Worm (Caenorhabditis elegans) whole organism, L1 larva: ENCODE data around the gene ZK1320.2.

Experiments
- C04F5.9 ChIP-seq: sonication (generic microtip); optimal IDR thresholded peaks from 2 replicates; lab custom pipeline; 2016; ENCODE audit warnings: missing genetic modification characterization, missing compliant biosample characterization
- C16A3.4 ChIP-seq: fragments of 150-350 bp; optimal IDR thresholded peaks from 2 replicates; lab custom pipeline; 2014; ENCODE audit warnings: missing biosample characterization, missing genetic modification characterization
- C34B4.2 ChIP-seq: sonication (generic microtip); optimal IDR thresholded peaks from 2 replicates; lab custom pipeline; 2017; ENCODE audit warnings: mild to moderate bottlenecking, missing genetic modification characterization, missing compliant biosample characterization
- aha-1 ChIP-seq: fragments of 150-350 bp; optimal IDR thresholded peaks from 2 replicates; lab custom pipeline; 2014; ENCODE audit warnings: missing biosample characterization, missing genetic modification characterization
- aly-2 ChIP-seq: fragments of 150-350 bp; optimal IDR thresholded peaks from 2 replicates; lab custom pipeline; 2014; ENCODE audit warnings: missing biosample characterization, missing genetic modification characterization
- ama-1 ChIP-seq: fragments of 150-350 bp; optimal IDR thresholded peaks from 2 replicates; lab custom pipeline; 2014
- blmp-1 ChIP-seq: fragments of 150-350 bp; optimal IDR thresholded peaks from 2 replicates; lab custom pipeline; 2014; ENCODE audit warnings: missing biosample characterization, missing genetic modification characterization
- ceh-82 ChIP-seq, 3 experiments: fragments of 150-350 bp in 1 of 3; sonication (generic microtip) in 2 of 3; optimal IDR thresholded peaks; 2 replicates each; lab custom pipeline; 2014 to 2017; ENCODE audit warnings: missing biosample characterization in 3 of 3, missing genetic modification characterization in 3 of 3
- ceh-88 ChIP-seq: fragments of 200-800 bp; sonication (Bioruptor generic); IDR thresholded peaks from 2 replicates; pipeline ENCODE4 v1.3.6; 2022; ENCODE audit warnings: missing genetic modification characterization, missing compliant biosample characterization
- dsc-1 ChIP-seq: sonication (generic microtip); optimal IDR thresholded peaks from 2 replicates; lab custom pipeline; 2016; ENCODE audit warnings: mild to moderate bottlenecking, missing genetic modification characterization, missing compliant biosample characterization
- efl-3 ChIP-seq: fragments of 200-800 bp; sonication (Bioruptor generic); optimal IDR thresholded peaks from 2 replicates; lab custom pipeline; 2018; ENCODE audit warnings: mild to moderate bottlenecking, missing genetic modification characterization, missing compliant biosample characterization
- egl-13 ChIP-seq: sonication (generic microtip); optimal IDR thresholded peaks from 2 replicates; lab custom pipeline; 2016; ENCODE audit warnings: missing genotype, missing genetic modification reagents, missing genetic modification characterization, missing compliant biosample characterization
- elt-2 ChIP-seq: sonication (generic microtip); optimal IDR thresholded peaks from 2 replicates; lab custom pipeline; 2016; ENCODE audit warnings: missing genetic modification characterization, mild to moderate bottlenecking, inconsistent platforms, missing compliant biosample characterization, missing genetic modification reagents
- elt-3 ChIP-seq, 6 experiments: fragments of 150-350 bp in 1 of 6; sonication (generic microtip); optimal IDR thresholded peaks; 2 replicates each; lab custom pipeline; 2017 to 2018; ENCODE audit warnings: missing biosample characterization in 6 of 6, missing genetic modification characterization in 6 of 6, inconsistent platforms in 1 of 6
- fkh-4 ChIP-seq: sonication (generic microtip); optimal IDR thresholded peaks from 2 replicates; lab custom pipeline; 2016; ENCODE audit warnings: missing compliant biosample characterization, missing genetic modification characterization, borderline replicate concordance
- fkh-8 ChIP-seq: sonication (generic microtip); optimal IDR thresholded peaks from 2 replicates; lab custom pipeline; 2016; ENCODE audit warnings: mild to moderate bottlenecking, missing genetic modification characterization, missing compliant biosample characterization
- grh-1 ChIP-seq: fragments of 200-800 bp; sonication (Bioruptor generic); IDR thresholded peaks from 2 replicates; pipeline ENCODE4 v1.3.6; 2022; ENCODE audit warnings: missing genetic modification reagents, missing genetic modification characterization, missing compliant biosample characterization
- hlh-17 ChIP-seq: fragments of 200-800 bp; sonication (Bioruptor generic); optimal IDR thresholded peaks from 2 replicates; lab custom pipeline; 2018; ENCODE audit warnings: missing genetic modification characterization, mild to moderate bottlenecking, missing compliant biosample characterization, moderate library complexity, borderline replicate concordance
- irx-1 ChIP-seq: sonication (generic microtip); optimal IDR thresholded peaks from 2 replicates; lab custom pipeline; 2016; ENCODE audit warnings: missing genetic modification characterization, missing compliant biosample characterization
- isw-1 ChIP-seq: fragments of 200-800 bp; sonication (Bioruptor generic); IDR thresholded peaks from 2 replicates; pipeline ENCODE4 v1.3.6; 2022; ENCODE audit warnings: missing genetic modification characterization, missing compliant biosample characterization
- jun-1 ChIP-seq: fragments of 150-350 bp; optimal IDR thresholded peaks from 2 replicates; lab custom pipeline; 2014; ENCODE audit warnings: missing biosample characterization, missing genetic modification reagents, missing genetic modification characterization
- lin-14 ChIP-seq: fragments of 200-800 bp; sonication (Bioruptor generic); optimal IDR thresholded peaks from 2 replicates; lab custom pipeline; 2018; ENCODE audit warnings: mild to moderate bottlenecking, missing genetic modification characterization, moderate library complexity, missing compliant biosample characterization
- lin-35 ChIP-seq, 2 experiments: fragments of 150-350 bp; optimal IDR thresholded peaks; 2 replicates each; lab custom pipeline; 2014; ENCODE audit warnings: missing biosample characterization in 2 of 2, missing genetic modification characterization in 2 of 2, missing genetic modification reagents in 2 of 2
- lin-39 ChIP-seq: fragments of 150-350 bp; optimal IDR thresholded peaks from 2 replicates; lab custom pipeline; 2014; ENCODE audit warnings: missing biosample characterization, missing genetic modification reagents, missing genetic modification characterization
- lir-3 ChIP-seq: sonication (generic microtip); optimal IDR thresholded peaks from 2 replicates; lab custom pipeline; 2016; ENCODE audit warnings: mild to moderate bottlenecking, missing genetic modification characterization, moderate library complexity, missing compliant biosample characterization; ENCODE audit not compliant: poor library complexity
- mab-9 ChIP-seq: fragments of 200-800 bp; sonication (Bioruptor generic); IDR thresholded peaks from 2 replicates; pipeline ENCODE4 v1.3.6; 2022; ENCODE audit warnings: missing genetic modification reagents, missing genetic modification characterization, missing compliant biosample characterization
- mdl-1 ChIP-seq, 2 experiments: fragments of 150-350 bp; optimal IDR thresholded peaks; 2 replicates each; lab custom pipeline; 2014 to 2017; ENCODE audit warnings: missing biosample characterization in 2 of 2, missing genetic modification characterization in 2 of 2, inconsistent platforms in 1 of 2
- mep-1 ChIP-seq: fragments of 150-350 bp; optimal IDR thresholded peaks from 2 replicates; lab custom pipeline; 2014; ENCODE audit warnings: missing biosample characterization, missing genetic modification characterization
- nhr-11 ChIP-seq: fragments of 150-350 bp; optimal IDR thresholded peaks from 2 replicates; lab custom pipeline; 2014; ENCODE audit warnings: missing biosample characterization, missing genetic modification characterization
- nhr-19 ChIP-seq: fragments of 200-800 bp; sonication (Bioruptor generic); conservative IDR thresholded peaks from 2 replicates; pipeline ENCODE4 v1.3.6; 2022; ENCODE audit warnings: missing genetic modification characterization, missing compliant biosample characterization
- nhr-47 ChIP-seq: sonication (generic microtip); optimal IDR thresholded peaks from 2 replicates; lab custom pipeline; 2016; ENCODE audit warnings: mild to moderate bottlenecking, missing genetic modification characterization, moderate library complexity, missing compliant biosample characterization
- nhr-71 ChIP-seq: sonication (generic microtip); optimal IDR thresholded peaks from 2 replicates; lab custom pipeline; 2016; ENCODE audit warnings: mild to moderate bottlenecking, missing genetic modification characterization, moderate library complexity, missing compliant biosample characterization
- nhr-76 ChIP-seq: sonication (generic microtip); optimal IDR thresholded peaks from 2 replicates; lab custom pipeline; 2017; ENCODE audit warnings: missing biosample characterization, missing genetic modification characterization
- nhr-77 ChIP-seq: fragments of 150-350 bp; optimal IDR thresholded peaks from 2 replicates; lab custom pipeline; 2014; ENCODE audit warnings: missing biosample characterization, missing genetic modification characterization
- nhr-85 ChIP-seq: sonication (generic microtip); peaks from one replicate; lab custom pipeline; 2016; ENCODE audit warnings: missing genetic modification characterization, inconsistent platforms, missing compliant biosample characterization
- nhr-90 ChIP-seq: sonication (generic microtip); optimal IDR thresholded peaks from 2 replicates; lab custom pipeline; 2016; ENCODE audit warnings: mild to moderate bottlenecking, missing genetic modification characterization, missing compliant biosample characterization; ENCODE audit not compliant: poor library complexity
- pqm-1 ChIP-seq: sonication (generic microtip); optimal IDR thresholded peaks from 3 replicates; lab custom pipeline; 2017; ENCODE audit warnings: missing biosample characterization, missing genetic modification characterization
- rnt-1 ChIP-seq: sonication (generic microtip); optimal IDR thresholded peaks from 2 replicates; lab custom pipeline; 2016; ENCODE audit warnings: mild to moderate bottlenecking, missing genetic modification characterization, moderate library complexity, missing compliant biosample characterization
- skn-1 ChIP-seq: fragments of 150-350 bp; optimal IDR thresholded peaks from 2 replicates; lab custom pipeline; 2014; ENCODE audit warnings: missing biosample characterization, missing genetic modification characterization
- snu-23 ChIP-seq: sonication (generic microtip); optimal IDR thresholded peaks from 2 replicates; lab custom pipeline; 2016; ENCODE audit warnings: missing genetic modification characterization, missing compliant biosample characterization
- sptf-1 ChIP-seq: fragments of 150-350 bp; optimal IDR thresholded peaks from 2 replicates; lab custom pipeline; 2014; ENCODE audit warnings: missing biosample characterization, missing genetic modification characterization
- sup-37 ChIP-seq: fragments of 200-800 bp; sonication (Bioruptor generic); optimal IDR thresholded peaks from 2 replicates; lab custom pipeline; 2018; ENCODE audit warnings: mild to moderate bottlenecking, missing genetic modification characterization, missing compliant biosample characterization
- tbx-2 ChIP-seq: sonication (generic microtip); optimal IDR thresholded peaks from 2 replicates; lab custom pipeline; 2016; ENCODE audit warnings: missing genetic modification characterization, missing compliant biosample characterization
- tlp-1 ChIP-seq: fragments of 150-350 bp; optimal IDR thresholded peaks from 2 replicates; lab custom pipeline; 2014; ENCODE audit warnings: missing biosample characterization, missing genetic modification characterization
- unc-130 ChIP-seq: fragments of 150-350 bp; optimal IDR thresholded peaks from 2 replicates; lab custom pipeline; 2017; ENCODE audit warnings: missing biosample characterization, missing genetic modification characterization, inconsistent platforms
- unc-30 ChIP-seq: sonication (generic microtip); optimal IDR thresholded peaks from 2 replicates; lab custom pipeline; 2017; ENCODE audit warnings: missing biosample characterization, missing genetic modification characterization
- unc-86 ChIP-seq: sonication (generic microtip); optimal IDR thresholded peaks from 2 replicates; lab custom pipeline; 2016; ENCODE audit warnings: missing genetic modification characterization, missing compliant biosample characterization
- xbp-1 ChIP-seq: sonication (generic microtip); optimal IDR thresholded peaks from 2 replicates; lab custom pipeline; 2016; ENCODE audit warnings: missing genetic modification characterization, missing compliant biosample characterization
- zag-1 ChIP-seq: fragments of 150-350 bp; optimal IDR thresholded peaks from 2 replicates; lab custom pipeline; 2014; ENCODE audit warnings: missing biosample characterization, missing genetic modification characterization
- ztf-4 ChIP-seq: fragments of 150-350 bp; optimal IDR thresholded peaks from 2 replicates; lab custom pipeline; 2014; ENCODE audit warnings: missing biosample characterization, missing genetic modification characterization

ZK1320.2 gene

DNA sequence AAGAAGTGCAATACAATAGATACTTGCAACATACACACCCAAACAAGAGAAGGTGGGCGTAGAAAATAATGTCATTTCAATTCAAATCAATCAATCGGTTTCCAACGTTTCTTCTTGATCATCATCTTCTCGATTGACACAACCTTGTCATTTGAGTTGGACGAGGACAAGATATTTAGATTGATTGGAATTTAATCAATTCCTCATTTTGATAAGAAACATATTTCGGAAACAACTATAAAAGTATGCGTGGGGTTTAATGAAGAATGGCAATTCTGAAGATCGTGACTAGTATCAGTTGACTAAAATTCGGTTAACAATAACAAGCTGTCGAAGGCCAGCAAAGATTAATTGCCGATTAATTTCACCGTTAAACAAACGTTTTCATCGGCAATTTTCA, 38.2 kb downstream of the ZK1320.2 start (continued):
- no peak for TF ChIP-seq hlh-17 (GFP tag; lab: Kevin White, UChicago)
- no peak for TF ChIP-seq unc-86 (tag; lab: Kevin White, UChicago)
- TF ChIP-seq nhr-11 (tag; lab: Kevin White, UChicago), result no peak
- TF ChIP-seq irx-1 (tag; lab: Kevin White, UChicago), result no peak
- TF ChIP-seq elt-2, result no peak
- no peak for TF ChIP-seq jun-1
- peak; percentile 6 for TF ChIP-seq fkh-4
- TF ChIP-seq nhr-85 (tag; lab: Kevin White, UChicago), result peak; percentile 91
- peak; percentile 11 for TF ChIP-seq nhr-71 (tag; lab: Kevin White, UChicago)
- TF ChIP-seq mep-1, result peak; percentile 39
- TF ChIP-seq C34B4.2, result no peak
- TF ChIP-seq lin-35 (GFP tag; optimal IDR thresholded peaks at IDR 0.05; lab: Kevin White, UChicago), result peak in 1 of 2 experiments; percentile 29
- TF ChIP-seq nhr-19, result no peak
- TF ChIP-seq ceh-82 (tag; optimal IDR thresholded peaks at IDR 0.05; lab: Kevin White, UChicago), result no peak
- TF ChIP-seq C04F5.9, result no peak
- peak; percentile 47 for TF ChIP-seq snu-23 (GFP tag; lab: Kevin White, UChicago)
- TF ChIP-seq lin-14 (GFP tag; lab: Kevin White, UChicago), result peak; percentile 56
- no peak for TF ChIP-seq nhr-77 (tag; lab: Kevin White, UChicago)
- TF ChIP-seq unc-130 (tag; lab: Kevin White, UChicago), result peak; percentile 51

DNA sequence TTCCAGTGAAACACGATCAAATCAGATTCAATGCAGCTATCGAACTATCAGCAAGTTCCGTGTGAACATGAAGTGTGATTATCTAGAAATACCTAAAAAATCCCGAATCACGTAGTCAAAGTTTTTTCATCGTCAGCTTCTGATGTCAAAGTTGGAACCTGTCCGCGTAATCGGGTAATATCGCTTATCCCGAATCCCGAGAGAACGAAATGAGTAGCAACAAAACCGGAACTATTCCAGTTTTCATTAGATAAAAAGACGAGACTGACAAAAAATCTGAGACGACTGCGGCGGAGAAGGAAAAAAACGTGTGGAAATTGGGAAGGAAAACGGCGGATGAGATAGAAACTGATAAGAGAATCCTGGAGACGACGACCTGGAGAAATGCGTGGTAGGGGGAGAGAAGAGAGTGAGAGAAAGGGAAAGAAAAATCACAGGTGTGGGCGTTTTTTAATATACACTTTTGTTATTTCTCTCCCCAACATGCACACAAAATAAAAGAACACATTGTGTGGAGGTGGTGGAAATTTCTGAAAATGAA, 38.7 kb downstream of the ZK1320.2 start:
- TF ChIP-seq aha-1 (tag; lab: Kevin White, UChicago), result no peak
- TF ChIP-seq sptf-1 (tag; lab: Kevin White, UChicago), result no peak
- no peak for TF ChIP-seq dsc-1
- TF ChIP-seq grh-1, result no peak
- TF ChIP-seq rnt-1 (tag; lab: Kevin White, UChicago), result peak; percentile 29
- no peak for TF ChIP-seq ceh-88
- TF ChIP-seq efl-3 (GFP tag; lab: Kevin White, UChicago), result no peak
- peak; percentile 88 for TF ChIP-seq blmp-1
- TF ChIP-seq skn-1 (tag; lab: Kevin White, UChicago), result peak; percentile 11
- TF ChIP-seq elt-3 (tag; optimal IDR thresholded peaks at IDR 0.05; lab: Kevin White, UChicago), result no peak
- TF ChIP-seq sup-37 (GFP tag; lab: Kevin White, UChicago), result no peak

DNA sequence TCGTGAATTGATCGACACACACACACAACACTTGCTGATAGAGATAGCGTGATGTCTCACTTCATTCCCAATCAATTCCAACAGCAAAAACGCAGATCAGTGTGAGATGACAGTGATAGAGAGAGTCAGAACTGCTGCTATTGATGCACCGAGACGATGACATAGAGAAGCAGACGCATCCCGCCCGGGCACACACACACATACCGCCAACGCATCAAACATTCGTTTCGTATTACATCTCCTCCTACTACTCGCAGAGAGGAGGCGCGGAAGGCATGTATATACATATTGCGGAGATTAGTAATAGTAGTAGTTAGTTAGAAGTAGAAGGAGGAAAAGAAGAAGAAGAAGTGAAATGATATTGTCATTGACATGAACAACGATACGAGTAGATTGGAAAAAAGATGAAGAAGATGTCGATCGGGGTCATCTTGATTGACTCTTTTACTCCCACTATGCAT, 39.4 kb downstream of the ZK1320.2 start:
- TF ChIP-seq sup-37 (GFP tag; lab: Kevin White, UChicago), result no peak
- no peak for TF ChIP-seq ztf-4 (tag; lab: Kevin White, UChicago)
- peak; percentile 87 for TF ChIP-seq lin-14 (GFP tag; lab: Kevin White, UChicago)
- TF ChIP-seq lir-3, result no peak
- TF ChIP-seq isw-1 (GFP tag; lab: Robert Waterston, UW), result no peak
- peak; percentile 81 for TF ChIP-seq ama-1 (lab: Kevin White, UChicago)
- no peak for TF ChIP-seq efl-3 (GFP tag; lab: Kevin White, UChicago)
- TF ChIP-seq C04F5.9, result no peak
- peak; percentile 72 for TF ChIP-seq nhr-90
- no peak for TF ChIP-seq unc-30
- TF ChIP-seq nhr-76, result no peak
- TF ChIP-seq C16A3.4, result peak; percentile 61
- TF ChIP-seq tlp-1 (tag; lab: Kevin White, UChicago), result no peak
- peak; percentile 30 for TF ChIP-seq aly-2 (tag; lab: Kevin White, UChicago)
- peak in 2 of 3 experiments; percentile 18 to 35 for TF ChIP-seq ceh-82 (tag; optimal IDR thresholded peaks at IDR 0.05; lab: Kevin White, UChicago)
- peak; percentile 32 for TF ChIP-seq skn-1 (tag; lab: Kevin White, UChicago)
- no peak for TF ChIP-seq fkh-8 (tag; lab: Kevin White, UChicago)
- no peak for TF ChIP-seq lin-39
- TF ChIP-seq egl-13 (tag; lab: Kevin White, UChicago), result no peak
- TF ChIP-seq nhr-47 (tag; lab: Kevin White, UChicago), result peak; percentile 17
- no peak for TF ChIP-seq pqm-1 (tag; lab: Kevin White, UChicago)
- TF ChIP-seq zag-1 (tag; lab: Kevin White, UChicago), result no peak
- no peak for TF ChIP-seq mab-9
- peak; percentile 25 for TF ChIP-seq xbp-1
- no peak for TF ChIP-seq nhr-77 (tag; lab: Kevin White, UChicago)
- peak in 1 of 2 experiments; percentile 70 for TF ChIP-seq mdl-1 (tag; optimal IDR thresholded peaks at IDR 0.05; lab: Kevin White, UChicago)
- peak; percentile 0 for TF ChIP-seq tbx-2 (tag; lab: Kevin White, UChicago)
- TF ChIP-seq mep-1, result peak; percentile 59
